Worm (Caenorhabditis elegans): ENCODE measurements around the gene Y65A5A.2.

DNA sequence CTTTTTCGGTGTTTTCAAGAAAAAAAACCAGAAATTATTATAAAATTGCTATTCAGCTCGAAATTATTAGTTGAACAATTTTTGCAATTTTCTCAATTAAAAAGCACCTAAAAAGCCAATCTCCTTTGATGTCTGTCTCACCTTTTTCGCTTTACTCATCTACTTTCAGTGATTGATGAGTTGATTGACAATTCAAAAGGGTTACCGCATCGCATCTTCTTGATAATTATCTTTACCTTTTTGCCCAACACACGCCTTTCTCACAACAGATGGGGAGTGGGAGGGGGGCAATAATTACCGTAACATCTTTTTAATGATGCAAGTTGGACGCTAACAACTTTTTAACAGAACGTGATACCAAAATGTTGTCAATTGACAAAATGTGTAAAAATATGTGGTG lies 15.2 kb upstream of the Y65A5A.2 start:
- no peak for TF ChIP-seq ceh-82 (tag; optimal IDR thresholded peaks at IDR 0.05)
- no peak for TF ChIP-seq pqm-1 (tag; optimal IDR thresholded peaks at IDR 0.05)
- TF ChIP-seq ceh-16 (tag; optimal IDR thresholded peaks at IDR 0.05), result no peak
- TF ChIP-seq ztf-11 (tag; optimal IDR thresholded peaks at IDR 0.05), result no peak
- TF ChIP-seq ZK546.5 (tag; optimal IDR thresholded peaks at IDR 0.05), result no peak
- no peak for TF ChIP-seq fkh-2 (tag; optimal IDR thresholded peaks at IDR 0.05)
- peak; percentile 68 for TF ChIP-seq elt-1 (tag; optimal IDR thresholded peaks at IDR 0.05)
- no peak for TF ChIP-seq snpc-4 (tag; optimal IDR thresholded peaks at IDR 0.05)
- no peak for TF ChIP-seq pha-4 (tag; optimal IDR thresholded peaks at IDR 0.05)
- TF ChIP-seq lin-39 (tag; optimal IDR thresholded peaks at IDR 0.05), result no peak
